Worm (Caenorhabditis elegans) whole organism, mixed stage, embryonic: ENCODE results near the gene scd-1.

Source experiments
- blmp-1 ChIP-seq: fragments of 150-350 bp; optimal IDR thresholded peaks from 2 replicates; lab custom pipeline; 2014; ENCODE audit warnings: missing biosample characterization, missing genetic modification characterization
- sptf-1 ChIP-seq: sonication (generic microtip); optimal IDR thresholded peaks from 2 replicates; lab custom pipeline; 2017; ENCODE audit warnings: mild to moderate bottlenecking, missing genetic modification characterization, moderate library complexity, missing compliant biosample characterization

- no peak for TF ChIP-seq sptf-1
- TF ChIP-seq blmp-1 = no peak
Observed at ce11 chrX:12524514-12524913, 1.1 kb downstream of the scd-1 start.
